Fruit fly (Drosophila melanogaster) whole organism: ENCODE measurements around the gene CG14933.

Source experiments
- EcR ChIP-seq, 2 experiments: fragments of >200 bp; optimal IDR thresholded peaks; 2 replicates each; lab custom pipeline; 2017; ENCODE audit warnings: missing biosample characterization in 2 of 2, missing genetic modification characterization in 2 of 2, missing genetic modification reagents in 2 of 2
- pan ChIP-seq: fragments of >200 bp; optimal IDR thresholded peaks from 2 replicates; lab custom pipeline; 2017
- psq ChIP-seq: fragments of >200 bp; optimal IDR thresholded peaks from 2 replicates; lab custom pipeline; 2017
- usp ChIP-seq: fragments of >200 bp; optimal IDR thresholded peaks from 2 replicates; lab custom pipeline; 2017; ENCODE audit warnings: missing biosample characterization, missing genetic modification characterization, mixed read lengths

DNA sequence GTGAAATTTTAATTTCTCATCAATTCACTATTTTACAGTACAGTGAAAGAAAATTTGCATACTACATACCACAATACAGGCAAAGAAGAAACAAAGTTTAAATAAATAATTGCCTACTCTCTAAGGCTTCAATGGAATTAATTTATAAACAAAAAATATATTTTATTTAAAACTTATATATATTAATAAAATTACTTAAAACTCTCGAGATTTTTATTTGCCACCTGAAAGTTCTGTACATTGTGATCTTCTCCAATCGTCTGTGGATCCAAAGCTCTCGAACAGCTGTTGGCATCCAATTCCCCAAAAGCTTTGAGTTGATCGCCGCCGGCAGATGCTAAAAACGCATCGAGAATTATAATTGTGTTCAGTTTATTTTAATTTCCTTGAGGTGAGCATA lies 7.0 kb downstream of the CG14933 start, which contains the start of gene Mal-B2:
- TF ChIP-seq EcR (GFP tag; optimal IDR thresholded peaks at IDR 0.05; lab: Kevin White, UChicago), result no peak
- no peak for TF ChIP-seq usp (GFP tag; lab: Kevin White, UChicago)
- no peak for TF ChIP-seq pan (lab: Kevin White, UChicago)
- TF ChIP-seq psq, result no peak
